Fruit fly (Drosophila melanogaster) whole organism, adult: ENCODE results near the gene Surf4.

Experiments used
- CG11617 ChIP-seq: fragments of 200-800 bp; sonication (Bioruptor generic); optimal IDR thresholded peaks from 2 replicates; lab custom pipeline; 2017; ENCODE audit warnings: mild to moderate bottlenecking, missing biosample characterization, missing genetic modification reagents, missing genetic modification characterization
- CG14711 ChIP-seq: fragments of 200-800 bp; sonication (Bioruptor generic); optimal IDR thresholded peaks from 2 replicates; lab custom pipeline; 2018; ENCODE audit warnings: missing biosample characterization, mild to moderate bottlenecking, missing genetic modification characterization, moderate library complexity
- CG1620 ChIP-seq: fragments of 200-800 bp; sonication (Bioruptor generic); optimal IDR thresholded peaks from 2 replicates; lab custom pipeline; 2016; ENCODE audit warnings: missing biosample characterization, missing genetic modification characterization
- CG33017 ChIP-seq: fragments of 200-800 bp; sonication (Bioruptor generic); optimal IDR thresholded peaks from 2 replicates; lab custom pipeline; 2018; ENCODE audit warnings: missing biosample characterization, mild to moderate bottlenecking, missing genetic modification characterization, moderate library complexity
- CG5204 ChIP-seq: fragments of 200-800 bp; sonication (Bioruptor generic); optimal IDR thresholded peaks from 2 replicates; lab custom pipeline; 2016; ENCODE audit warnings: missing biosample characterization, missing genetic modification characterization
- CG7045 ChIP-seq: fragments of 200-800 bp; sonication (Bioruptor generic); optimal IDR thresholded peaks from 2 replicates; lab custom pipeline; 2017; ENCODE audit warnings: missing biosample characterization, mild to moderate bottlenecking, missing genetic modification characterization
- Clk ChIP-seq: fragments of 200-800 bp; sonication (Bioruptor generic); optimal IDR thresholded peaks from 2 replicates; lab custom pipeline; 2017; ENCODE audit warnings: missing biosample characterization, missing genetic modification characterization
- Hr96 ChIP-seq: fragments of 200-800 bp; sonication (Bioruptor generic); optimal IDR thresholded peaks from 2 replicates; lab custom pipeline; 2016; ENCODE audit warnings: missing biosample characterization, missing genetic modification characterization
- Mnt ChIP-seq: fragments of 200-800 bp; sonication (Bioruptor generic); optimal IDR thresholded peaks from 2 replicates; lab custom pipeline; 2016; ENCODE audit warnings: missing biosample characterization, mild to moderate bottlenecking, missing genetic modification characterization
- cic ChIP-seq: fragments of 200-800 bp; sonication (Bioruptor generic); optimal IDR thresholded peaks from 2 replicates; lab custom pipeline; 2017; ENCODE audit warnings: missing biosample characterization, mild to moderate bottlenecking, missing genetic modification characterization, moderate library complexity
- kay ChIP-seq: fragments of 200-800 bp; sonication (Bioruptor generic); peaks from one replicate; lab custom pipeline; 2016; ENCODE audit warnings: missing biosample characterization, missing genetic modification characterization, borderline replicate concordance
- pad ChIP-seq: fragments of 200-800 bp; sonication (Bioruptor generic); optimal IDR thresholded peaks from 3 replicates; lab custom pipeline; 2017; ENCODE audit warnings: missing biosample characterization, missing genetic modification characterization, mild to moderate bottlenecking, moderate library complexity, missing genetic modification reagents
- tj ChIP-seq: fragments of 200-800 bp; sonication (Bioruptor generic); optimal IDR thresholded peaks from 3 replicates; lab custom pipeline; 2017; ENCODE audit warnings: missing biosample characterization, mild to moderate bottlenecking, missing genetic modification characterization, moderate library complexity
- toe ChIP-seq: fragments of 200-800 bp; sonication (Bioruptor generic); optimal IDR thresholded peaks from 2 replicates; lab custom pipeline; 2016; ENCODE audit warnings: missing biosample characterization, missing genetic modification characterization

DNA sequence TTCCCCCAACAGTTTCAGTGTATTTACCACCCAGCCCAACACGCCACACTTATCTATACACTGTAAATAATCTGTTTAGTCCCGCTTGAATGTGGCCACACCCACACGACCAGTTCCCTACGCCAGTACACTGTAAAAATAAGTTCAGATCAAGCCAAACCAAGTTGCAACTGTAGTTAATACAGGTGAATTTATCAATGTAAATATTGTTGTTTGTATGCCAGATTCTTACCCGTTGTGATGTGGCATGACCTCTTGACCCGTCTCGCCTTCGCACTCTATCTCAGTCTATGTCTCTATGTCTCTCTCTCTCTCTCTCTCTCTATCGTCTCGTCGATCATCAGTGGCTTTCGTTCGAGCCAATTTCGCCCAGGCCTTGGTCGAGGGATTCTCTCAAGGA, 32.1 kb downstream of the Surf4 start:
- TF ChIP-seq cic (GFP tag; lab: Kevin White, UChicago) (no peak), CG1620 (GFP tag; lab: Kevin White, UChicago) (no peak), CG14711 (no peak), toe (no peak), tj (GFP tag; lab: Kevin White, UChicago) (no peak), CG5204 (no peak), CG11617 (GFP tag; lab: Kevin White, UChicago) (no peak), pad (GFP tag; lab: Kevin White, UChicago) (no peak), Hr96 (GFP tag; lab: Kevin White, UChicago) (no peak), kay (no peak), CG7045 (no peak), Clk (GFP tag; lab: Kevin White, UChicago) (no peak), Mnt (GFP tag; lab: Kevin White, UChicago) (no peak), CG33017 (tag; lab: Kevin White, UChicago) (no peak)
